Worm (Caenorhabditis elegans) whole organism, L2 larva: ENCODE results near the gene ZK1320.5.

Source experiments
- R02D3.7 ChIP-seq: fragments of 150-350 bp; optimal IDR thresholded peaks from 2 replicates; lab custom pipeline; 2014; ENCODE audit warnings: missing biosample characterization, missing genetic modification characterization
- aly-2 ChIP-seq: fragments of 150-350 bp; optimal IDR thresholded peaks from 2 replicates; lab custom pipeline; 2014; ENCODE audit warnings: missing biosample characterization, missing genetic modification characterization
- fos-1 ChIP-seq: fragments of 150-350 bp; optimal IDR thresholded peaks from 2 replicates; lab custom pipeline; 2014; ENCODE audit warnings: missing biosample characterization, missing genetic modification characterization
- lin-11 ChIP-seq: fragments of 150-350 bp; sonication (generic microtip); optimal IDR thresholded peaks from 2 replicates; lab custom pipeline; 2014; ENCODE audit warnings: missing biosample characterization, missing genetic modification characterization, inconsistent platforms, mixed read lengths
- lin-39 ChIP-seq: fragments of 150-350 bp; optimal IDR thresholded peaks from 2 replicates; lab custom pipeline; 2014; ENCODE audit warnings: missing biosample characterization, missing genetic modification reagents, missing genetic modification characterization
- mbf-1 ChIP-seq: sonication (generic microtip); optimal IDR thresholded peaks from 2 replicates; lab custom pipeline; 2017; ENCODE audit warnings: missing biosample characterization, missing genetic modification characterization
- mdl-1 ChIP-seq, 2 experiments: fragments of 150-350 bp in 1 of 2; sonication (generic microtip) in 1 of 2; optimal IDR thresholded peaks; 2 replicates each; lab custom pipeline; 2017; ENCODE audit warnings: missing biosample characterization in 2 of 2, missing genetic modification characterization in 2 of 2
- nhr-10 ChIP-seq: sonication (generic microtip); optimal IDR thresholded peaks from 2 replicates; lab custom pipeline; 2017; ENCODE audit warnings: missing biosample characterization, missing genetic modification characterization
- nhr-11 ChIP-seq: fragments of 150-350 bp; optimal IDR thresholded peaks from 2 replicates; lab custom pipeline; 2014; ENCODE audit warnings: missing biosample characterization, missing genetic modification characterization
- nhr-23 ChIP-seq: fragments of 150-350 bp; optimal IDR thresholded peaks from 2 replicates; lab custom pipeline; 2014; ENCODE audit warnings: missing biosample characterization, missing genetic modification reagents, missing genetic modification characterization
- nhr-237 ChIP-seq: fragments of 150-350 bp; optimal IDR thresholded peaks from 2 replicates; lab custom pipeline; 2014; ENCODE audit warnings: missing biosample characterization, missing genetic modification characterization
- sem-4 ChIP-seq: fragments of 150-350 bp; optimal IDR thresholded peaks from 2 replicates; lab custom pipeline; 2014; ENCODE audit warnings: missing biosample characterization, missing genetic modification reagents, missing genetic modification characterization
- unc-62 ChIP-seq: fragments of 150-350 bp; optimal IDR thresholded peaks from 2 replicates; lab custom pipeline; 2014; ENCODE audit warnings: missing biosample characterization, missing genetic modification reagents, missing genetic modification characterization
- ztf-4 ChIP-seq: fragments of 150-350 bp; optimal IDR thresholded peaks from 2 replicates; lab custom pipeline; 2014; ENCODE audit warnings: missing biosample characterization, missing genetic modification characterization

DNA sequence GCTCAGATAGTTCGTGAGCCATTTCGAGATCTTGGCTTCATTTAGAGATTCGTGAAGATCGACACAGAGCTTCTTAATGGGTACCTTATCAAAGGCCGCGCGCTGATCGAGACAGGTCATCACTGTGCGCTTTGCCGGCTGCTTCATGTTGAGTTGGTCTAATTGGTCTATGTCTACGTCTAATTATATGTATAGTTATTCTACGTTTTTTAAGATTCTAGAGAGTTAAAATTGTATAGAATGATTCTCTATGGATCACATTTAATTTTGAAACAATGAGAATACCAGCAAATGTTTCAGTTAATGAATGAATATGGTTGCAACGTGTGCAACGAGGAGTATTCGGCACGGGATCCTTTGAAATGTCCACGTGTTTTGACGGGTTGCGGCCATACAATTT lies 9.2 kb upstream of the ZK1320.5 start, which contains the start of gene arc-1:
- TF ChIP-seq nhr-11 (tag; lab: Kevin White, UChicago) = no peak
- TF ChIP-seq R02D3.7 = no peak
- no peak for TF ChIP-seq nhr-237
- no peak for TF ChIP-seq ztf-4 (tag; lab: Kevin White, UChicago)
- TF ChIP-seq unc-62 (GFP tag; lab: Kevin White, UChicago) = no peak
- no peak for TF ChIP-seq lin-39 (tag; lab: Kevin White, UChicago)
- TF ChIP-seq lin-11 = no peak
- TF ChIP-seq nhr-10 (tag; lab: Kevin White, UChicago) = no peak
- no peak for TF ChIP-seq mbf-1 (tag; lab: Kevin White, UChicago)
- TF ChIP-seq fos-1 (tag; lab: Kevin White, UChicago) = no peak
- no peak for TF ChIP-seq nhr-23 (tag; lab: Kevin White, UChicago)
- TF ChIP-seq mdl-1 (tag; optimal IDR thresholded peaks at IDR 0.05; lab: Kevin White, UChicago) = no peak
- no peak for TF ChIP-seq aly-2 (tag; lab: Kevin White, UChicago)
- no peak for TF ChIP-seq sem-4 (tag; lab: Kevin White, UChicago)
